Fruit fly (Drosophila melanogaster) Kc167 (cell line): Measurements from ENCODE around the gene CG10137.

Experiments used
- Sin3A ChIP-seq: fragments of >200 bp; optimal IDR thresholded peaks from 2 replicates; lab custom pipeline; 2018; ENCODE audit warnings: missing external identifiers
- psq ChIP-seq: fragments of >200 bp; optimal IDR thresholded peaks from 2 replicates; lab custom pipeline; 2017; ENCODE audit warnings: missing external identifiers
- ttk ChIP-seq: sonication (Bioruptor generic); optimal IDR thresholded peaks from 2 replicates; lab custom pipeline; 2017; ENCODE audit warnings: missing external identifiers

- TF ChIP-seq Sin3A (lab: Kevin White, UChicago) (no peak), ttk (lab: Kevin White, UChicago) (no peak), psq (lab: Kevin White, UChicago) (no peak)
These were observed at the start of gene CG10137, which contains the start of gene Dpm1 for dm6 chr2L:19526316-19526715.
